Fruit fly (Drosophila melanogaster): ENCODE results near the gene loh.

The loh gene

DNA sequence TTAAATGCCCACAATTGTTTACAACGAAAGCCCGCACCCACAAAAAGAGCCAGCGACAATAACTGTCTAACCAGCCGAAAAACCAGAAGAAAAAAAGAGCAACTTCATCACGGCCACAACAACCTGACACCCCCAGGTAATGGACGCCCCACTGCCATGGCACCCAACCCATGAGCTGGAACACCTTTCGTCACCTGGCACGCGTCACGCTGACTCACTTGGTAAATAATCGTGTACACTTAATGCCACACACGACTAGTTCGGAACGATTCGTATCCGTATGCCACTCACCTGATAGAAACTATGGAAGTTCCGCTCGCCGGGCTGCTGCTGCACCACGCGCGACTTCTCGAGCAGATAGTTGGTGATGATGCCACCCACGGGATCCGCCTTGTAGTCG is 54.0 kb downstream of the loh start:
- TF ChIP-seq CG12768 (GFP tag; optimal IDR thresholded peaks at IDR 0.05) (no peak), CG7101 (tag; optimal IDR thresholded peaks at IDR 0.05) (no peak), kay (GFP tag; ENCODE audit: borderline replicate concordance) (no peak), CG11617 (GFP tag; optimal IDR thresholded peaks at IDR 0.05) (no peak), CG1620 (GFP tag; optimal IDR thresholded peaks at IDR 0.05) (no peak), cnc (optimal IDR thresholded peaks at IDR 0.05) (no peak)

DNA sequence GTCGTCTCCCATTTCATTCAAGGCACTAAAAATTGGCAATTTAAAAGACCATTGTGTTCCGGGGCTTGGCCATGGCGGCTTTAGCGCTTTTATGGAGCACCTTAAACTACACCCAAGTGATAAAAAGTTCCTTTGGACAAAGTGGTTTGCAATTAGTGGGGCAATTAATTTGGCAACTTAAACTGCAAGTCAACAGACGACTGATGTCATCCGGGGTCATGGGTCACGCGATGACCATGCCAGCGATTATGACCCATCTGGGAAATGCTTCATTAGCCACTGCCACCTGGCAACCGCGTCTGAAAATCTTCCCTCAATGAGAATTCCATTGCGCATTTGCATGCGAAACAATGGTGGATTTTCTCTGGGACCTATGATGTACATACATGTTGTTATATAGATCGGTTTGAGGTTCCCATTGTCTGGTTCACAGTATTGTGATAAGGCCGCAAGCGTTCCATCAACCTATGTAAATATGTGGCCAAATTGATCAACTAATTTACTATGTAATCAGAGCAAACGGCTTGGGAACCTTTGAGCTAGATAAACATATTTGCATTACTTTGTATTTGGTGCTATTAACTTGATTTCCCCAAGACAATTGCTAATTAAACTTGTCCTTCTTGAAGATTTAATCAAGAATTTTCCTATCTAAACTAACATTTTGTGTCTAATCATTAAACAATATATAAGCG is 54.9 kb downstream of the loh start:
- TF ChIP-seq CG5204 (GFP tag; optimal IDR thresholded peaks at IDR 0.05), result no peak
- TF ChIP-seq CG1620 (GFP tag; optimal IDR thresholded peaks at IDR 0.05), result no peak
- TF ChIP-seq CG14711 (tag; optimal IDR thresholded peaks at IDR 0.05), result no peak
- TF ChIP-seq Clk (GFP tag; optimal IDR thresholded peaks at IDR 0.05), result no peak
- TF ChIP-seq bab1 (GFP tag; optimal IDR thresholded peaks at IDR 0.05), result no peak
- no peak for TF ChIP-seq tj (GFP tag; optimal IDR thresholded peaks at IDR 0.05)
- no peak for TF ChIP-seq kay (GFP tag; ENCODE audit: borderline replicate concordance)
- no peak for TF ChIP-seq toe (GFP tag; optimal IDR thresholded peaks at IDR 0.05)
- no peak for TF ChIP-seq CG7101 (tag; optimal IDR thresholded peaks at IDR 0.05)
- no peak for TF ChIP-seq Mnt (GFP tag; optimal IDR thresholded peaks at IDR 0.05)
- no peak for TF ChIP-seq Hr96 (GFP tag; optimal IDR thresholded peaks at IDR 0.05)
- no peak for TF ChIP-seq CG33017 (tag; optimal IDR thresholded peaks at IDR 0.05)
- TF ChIP-seq cic (GFP tag; optimal IDR thresholded peaks at IDR 0.05), result no peak

DNA sequence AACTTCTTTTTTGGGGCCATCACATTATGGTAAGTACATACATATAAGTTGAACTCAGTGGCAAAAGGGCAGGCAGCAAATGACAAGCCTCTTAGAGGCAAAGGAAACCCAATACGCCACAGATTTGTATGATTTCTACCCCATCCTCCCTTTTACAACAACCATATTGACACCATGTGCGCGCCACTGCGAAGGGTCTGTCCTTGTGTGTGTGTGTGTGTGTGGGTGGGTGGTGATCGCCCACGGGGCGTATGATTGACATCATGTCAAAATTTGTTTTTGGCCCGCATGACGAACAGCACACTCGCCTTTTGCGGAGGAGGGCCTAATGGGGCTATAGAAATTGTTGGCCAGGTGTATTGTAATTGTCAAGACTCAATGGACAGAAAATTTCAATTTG is 57.3 kb downstream of the loh start:
- TF ChIP-seq CG7045 (GFP tag; optimal IDR thresholded peaks at IDR 0.05), result no peak
- no peak for TF ChIP-seq cic (GFP tag; optimal IDR thresholded peaks at IDR 0.05)
- no peak for TF ChIP-seq toe (GFP tag; optimal IDR thresholded peaks at IDR 0.05)
- TF ChIP-seq CG1620 (GFP tag; optimal IDR thresholded peaks at IDR 0.05), result no peak
- TF ChIP-seq CG7101 (tag; optimal IDR thresholded peaks at IDR 0.05), result no peak
- TF ChIP-seq CG14711 (tag; optimal IDR thresholded peaks at IDR 0.05), result no peak
- no peak for TF ChIP-seq CG11617 (GFP tag; optimal IDR thresholded peaks at IDR 0.05)
- no peak for TF ChIP-seq cnc (optimal IDR thresholded peaks at IDR 0.05)
- TF ChIP-seq CG33017 (tag; optimal IDR thresholded peaks at IDR 0.05), result no peak
- no peak for TF ChIP-seq Clk (GFP tag; optimal IDR thresholded peaks at IDR 0.05)
- no peak for TF ChIP-seq ovo (GFP tag; optimal IDR thresholded peaks at IDR 0.05)
- no peak for TF ChIP-seq tj (GFP tag; optimal IDR thresholded peaks at IDR 0.05)
- no peak for TF ChIP-seq CG12768 (GFP tag; optimal IDR thresholded peaks at IDR 0.05)
- TF ChIP-seq bab1 (GFP tag; optimal IDR thresholded peaks at IDR 0.05), result no peak
- TF ChIP-seq pad (GFP tag; optimal IDR thresholded peaks at IDR 0.05), result no peak
- no peak for TF ChIP-seq kay (GFP tag; ENCODE audit: borderline replicate concordance)

All from whole organism, adult.